Fruit fly (Drosophila melanogaster) whole organism, embryonic: Measurements from ENCODE around the gene Lst8.
A peak's percentile ranks its signal among the peaks of the same experiment; 100 is the strongest.

ENCODE experiments used
- CG12744 ChIP-seq: fragments of 200-800 bp; sonication (Bioruptor generic); optimal IDR thresholded peaks from 2 replicates; lab custom pipeline; 2016; ENCODE audit warnings: missing biosample characterization, missing genetic modification characterization
- CG4360 ChIP-seq: fragments of 200-800 bp; sonication (Bioruptor generic); IDR thresholded peaks from 2 replicates; pipeline ENCODE4 v1.3.6; 2022; ENCODE audit warnings: missing biosample characterization, missing genetic modification characterization
- Chrac-16 ChIP-seq: fragments of 200-800 bp; sonication (Bioruptor generic); optimal IDR thresholded peaks from 3 replicates; lab custom pipeline; 2016; ENCODE audit warnings: missing biosample characterization, missing genetic modification characterization
- pros ChIP-seq: fragments of 200-800 bp; sonication (Bioruptor generic); optimal IDR thresholded peaks from 3 replicates; lab custom pipeline; 2019; ENCODE audit warnings: missing biosample characterization, mild to moderate bottlenecking, missing genetic modification characterization, moderate library complexity
- slbo ChIP-seq: fragments of 200-800 bp; sonication (Bioruptor generic); IDR thresholded peaks from 2 replicates; pipeline ENCODE4 v1.3.6; 2022; ENCODE audit warnings: missing biosample characterization, missing genetic modification characterization

DNA sequence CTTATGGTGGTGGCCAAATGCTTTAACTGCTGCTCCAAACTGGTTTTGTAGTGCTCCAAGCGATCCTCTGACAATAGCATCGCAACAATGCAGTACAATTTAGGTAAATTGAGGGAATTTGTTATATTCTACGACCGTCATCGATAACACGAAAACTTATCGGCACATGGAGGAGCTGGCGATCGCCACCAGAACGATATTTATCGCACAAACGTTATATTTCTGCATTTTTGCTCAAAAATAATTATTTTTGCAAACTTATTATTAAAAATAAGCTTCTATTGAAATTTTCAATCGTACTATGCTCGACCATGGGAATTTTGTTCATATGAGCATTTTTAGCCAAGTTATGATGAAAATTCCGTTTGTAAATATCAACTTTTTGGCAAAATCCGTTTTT is 49.4 kb downstream of the Lst8 start, which contains the start of gene CG15317:
- TF ChIP-seq CG12744 (GFP tag; lab: Kevin White, UChicago) (no peak), pros (GFP tag; lab: Kevin White, UChicago) (no peak), slbo (GFP tag; lab: Robert Waterston, UW) (peak; percentile 46; the same call in 1 of the 2 replicates), CG4360 (GFP tag; lab: Robert Waterston, UW) (no peak), Chrac-16 (GFP tag; lab: Kevin White, UChicago) (no peak)
